Fruit fly (Drosophila melanogaster) whole organism, embryonic: Measurements from ENCODE around the gene CG5521.
A peak's percentile ranks its signal among the peaks of the same experiment; 100 is the strongest.

Source experiments
- B-H2 ChIP-seq: fragments of 200-800 bp; sonication (Bioruptor generic); optimal IDR thresholded peaks from 2 replicates; lab custom pipeline; 2018; ENCODE audit warnings: missing biosample characterization, mild to moderate bottlenecking, missing genetic modification characterization
- CG10543 ChIP-seq: fragments of 200-800 bp; sonication (Bioruptor generic); optimal IDR thresholded peaks from 3 replicates; lab custom pipeline; 2017; ENCODE audit warnings: missing biosample characterization, mild to moderate bottlenecking, missing genetic modification characterization, moderate library complexity
- CG12104 ChIP-seq: fragments of 200-800 bp; sonication (Bioruptor generic); optimal IDR thresholded peaks from 3 replicates; lab custom pipeline; 2016; ENCODE audit warnings: missing biosample characterization, missing genetic modification characterization
- CG12299 ChIP-seq: fragments of 200-800 bp; sonication (Bioruptor generic); optimal IDR thresholded peaks from 2 replicates; lab custom pipeline; 2018; ENCODE audit warnings: missing biosample characterization, mild to moderate bottlenecking, missing genetic modification characterization
- CG13287 ChIP-seq: fragments of 200-800 bp; sonication (Bioruptor generic); IDR thresholded peaks from 2 replicates; pipeline ENCODE4 v1.3.6; 2022; ENCODE audit warnings: missing biosample characterization, missing genetic modification characterization; ENCODE audit not compliant: partially characterized antibody
- CG14441 ChIP-seq: fragments of 200-800 bp; sonication (Bioruptor generic); IDR thresholded peaks from 2 replicates; pipeline ENCODE4 v1.3.6; 2022; ENCODE audit warnings: missing biosample characterization, missing genetic modification characterization
- CG15479 ChIP-seq: fragments of 200-800 bp; sonication (Bioruptor generic); optimal IDR thresholded peaks from 3 replicates; lab custom pipeline; 2019; ENCODE audit warnings: missing biosample characterization, mild to moderate bottlenecking, missing genetic modification characterization, moderate library complexity
- CG1603 ChIP-seq: fragments of 200-800 bp; sonication (Bioruptor generic); optimal IDR thresholded peaks from 2 replicates; lab custom pipeline; 2019; ENCODE audit warnings: missing biosample characterization, mild to moderate bottlenecking, missing genetic modification characterization, moderate library complexity
- CG16813 ChIP-seq: fragments of 200-800 bp; sonication (Bioruptor generic); IDR thresholded peaks from 3 replicates; pipeline ENCODE4 v1.3.6; 2022; ENCODE audit warnings: missing biosample characterization, missing genetic modification characterization; ENCODE audit not compliant: partially characterized antibody
- CG3838 ChIP-seq: fragments of 200-800 bp; sonication (Bioruptor generic); optimal IDR thresholded peaks from 3 replicates; lab custom pipeline; 2016; ENCODE audit warnings: missing biosample characterization, missing genetic modification characterization
- CG3847 ChIP-seq: fragments of 200-800 bp; sonication (Bioruptor generic); IDR thresholded peaks from 2 replicates; pipeline ENCODE4 v1.3.6; 2022; ENCODE audit warnings: missing biosample characterization, missing genetic modification characterization
- CG4282 ChIP-seq: fragments of 200-800 bp; sonication (Bioruptor generic); optimal IDR thresholded peaks from 2 replicates; lab custom pipeline; 2016; ENCODE audit warnings: missing biosample characterization, missing genetic modification characterization
- CG4328 ChIP-seq: fragments of 200-800 bp; sonication (Bioruptor generic); optimal IDR thresholded peaks from 3 replicates; lab custom pipeline; 2017; ENCODE audit warnings: missing biosample characterization, missing genetic modification reagents, missing genetic modification characterization
- CG4360 ChIP-seq: fragments of 200-800 bp; sonication (Bioruptor generic); IDR thresholded peaks from 2 replicates; pipeline ENCODE4 v1.3.6; 2022; ENCODE audit warnings: missing biosample characterization, missing genetic modification characterization
- CG6175 ChIP-seq: fragments of 200-800 bp; sonication (Bioruptor generic); IDR thresholded peaks from 3 replicates; pipeline ENCODE4 v1.3.6; 2022; ENCODE audit warnings: missing biosample characterization, missing genetic modification characterization
- CG8944 ChIP-seq: fragments of 200-800 bp; sonication (Bioruptor generic); optimal IDR thresholded peaks from 3 replicates; lab custom pipeline; 2016; ENCODE audit warnings: missing biosample characterization, missing genetic modification characterization
- CG9609 ChIP-seq: fragments of 200-800 bp; sonication (Bioruptor generic); optimal IDR thresholded peaks from 3 replicates; lab custom pipeline; 2016; ENCODE audit warnings: missing biosample characterization, missing genetic modification characterization
- CTCF ChIP-seq: fragments of 200-800 bp; sonication (Bioruptor generic); optimal IDR thresholded peaks from 2 replicates; lab custom pipeline; 2017; ENCODE audit warnings: missing biosample characterization, mild to moderate bottlenecking, missing genetic modification characterization, moderate library complexity
- Doc2 ChIP-seq: fragments of 200-800 bp; sonication (Bioruptor generic); IDR thresholded peaks from 2 replicates; pipeline ENCODE4 v1.3.6; 2022; ENCODE audit warnings: missing biosample characterization, missing genetic modification characterization
- Drgx ChIP-seq: fragments of 200-800 bp; sonication (Bioruptor generic); IDR thresholded peaks from 2 replicates; pipeline ENCODE4 v1.3.6; 2022; ENCODE audit warnings: missing biosample characterization, missing genetic modification characterization
- HmgD ChIP-seq: fragments of 200-800 bp; sonication (Bioruptor generic); optimal IDR thresholded peaks from 3 replicates; lab custom pipeline; 2016; ENCODE audit warnings: missing biosample characterization, missing genetic modification characterization
- Hr51 ChIP-seq, 2 experiments: fragments of 200-800 bp; sonication (Bioruptor generic); optimal IDR thresholded peaks; 2 replicates in 1 of 2; 3 replicates in 1 of 2; lab custom pipeline; 2016 to 2018; ENCODE audit warnings: missing biosample characterization in 2 of 2, missing genetic modification characterization in 2 of 2, mild to moderate bottlenecking in 1 of 2, moderate library complexity in 1 of 2
- Hr78 ChIP-seq, 2 experiments: fragments of 200-800 bp in 1 of 2; fragments of >200 bp in 1 of 2; sonication (Bioruptor generic) in 1 of 2; optimal IDR thresholded peaks; 2 replicates each; lab custom pipeline; 2017 to 2019; ENCODE audit warnings: missing biosample characterization in 2 of 2, missing genetic modification characterization in 2 of 2, mild to moderate bottlenecking in 1 of 2, moderate library complexity in 1 of 2
- Lhr ChIP-seq: fragments of 200-800 bp; sonication (Bioruptor generic); optimal IDR thresholded peaks from 3 replicates; lab custom pipeline; 2017; ENCODE audit warnings: mild to moderate bottlenecking, missing biosample characterization, missing genetic modification reagents, missing genetic modification characterization
- Pdp1 ChIP-seq, 2 experiments: fragments of 200-800 bp; sonication (Bioruptor generic); optimal IDR thresholded peaks; 3 replicates each; lab custom pipeline; 2016; ENCODE audit warnings: missing biosample characterization in 2 of 2, missing genetic modification characterization in 2 of 2, mild to moderate bottlenecking in 1 of 2, moderate library complexity in 1 of 2
- Rx ChIP-seq: fragments of 200-800 bp; sonication (Bioruptor generic); IDR thresholded peaks from 2 replicates; pipeline ENCODE4 v1.3.6; 2022; ENCODE audit warnings: missing biosample characterization, missing genetic modification characterization
- Sin3A ChIP-seq: fragments of >200 bp; optimal IDR thresholded peaks from 2 replicates; lab custom pipeline; 2018
- Usf ChIP-seq: fragments of 200-800 bp; sonication (Bioruptor generic); optimal IDR thresholded peaks from 2 replicates; lab custom pipeline; 2017; ENCODE audit warnings: missing genotype, missing biosample characterization, missing genetic modification characterization
- Vsx1 ChIP-seq: fragments of 200-800 bp; sonication (Bioruptor generic); optimal IDR thresholded peaks from 2 replicates; lab custom pipeline; 2017; ENCODE audit warnings: missing biosample characterization, mild to moderate bottlenecking, missing genetic modification characterization, missing genetic modification reagents
- amos ChIP-seq: fragments of 200-800 bp; sonication (Bioruptor generic); IDR thresholded peaks from 2 replicates; pipeline ENCODE4 v1.3.6; 2022; ENCODE audit warnings: missing biosample characterization, missing genetic modification characterization; ENCODE audit not compliant: partially characterized antibody
- ap ChIP-seq: fragments of 200-800 bp; sonication (Bioruptor generic); IDR thresholded peaks from 2 replicates; pipeline ENCODE4 v1.3.6; 2022; ENCODE audit warnings: missing biosample characterization, missing genetic modification characterization
- caup ChIP-seq: fragments of 200-800 bp; sonication (Bioruptor generic); optimal IDR thresholded peaks from 3 replicates; lab custom pipeline; 2017; ENCODE audit warnings: missing biosample characterization, mild to moderate bottlenecking, missing genetic modification characterization, moderate library complexity; ENCODE audit not compliant: severe bottlenecking
- ci ChIP-seq: fragments of 200-800 bp; sonication (Bioruptor generic); IDR thresholded peaks from 3 replicates; pipeline ENCODE4 v1.3.6; 2022; ENCODE audit warnings: missing biosample characterization, missing genetic modification characterization
- gro ChIP-seq: fragments of 200-800 bp; sonication (Bioruptor generic); optimal IDR thresholded peaks from 2 replicates; lab custom pipeline; 2016; ENCODE audit warnings: missing biosample characterization, missing genetic modification characterization
- ind ChIP-seq: fragments of 200-800 bp; sonication (Bioruptor generic); optimal IDR thresholded peaks from 3 replicates; lab custom pipeline; 2016; ENCODE audit warnings: missing biosample characterization, missing genetic modification characterization
- lab ChIP-seq: fragments of 200-800 bp; sonication (Bioruptor generic); optimal IDR thresholded peaks from 3 replicates; lab custom pipeline; 2017; ENCODE audit warnings: missing biosample characterization, missing genetic modification characterization, mild to moderate bottlenecking, moderate library complexity, missing genetic modification reagents
- nmo ChIP-seq: fragments of 200-800 bp; sonication (Bioruptor generic); optimal IDR thresholded peaks from 2 replicates; lab custom pipeline; 2018; ENCODE audit warnings: missing biosample characterization, mild to moderate bottlenecking, missing genetic modification characterization, moderate library complexity
- nom ChIP-seq: fragments of 200-800 bp; sonication (Bioruptor generic); optimal IDR thresholded peaks from 2 replicates; lab custom pipeline; 2017; ENCODE audit warnings: missing biosample characterization, missing genetic modification characterization, mild to moderate bottlenecking, moderate library complexity, missing genetic modification reagents
- onecut ChIP-seq: fragments of 200-800 bp; sonication (Bioruptor generic); IDR thresholded peaks from 2 replicates; pipeline ENCODE4 v1.3.6; 2022; ENCODE audit warnings: missing biosample characterization, missing genetic modification characterization
- sima ChIP-seq: fragments of 200-800 bp; sonication (Bioruptor generic); optimal IDR thresholded peaks from 2 replicates; lab custom pipeline; 2016; ENCODE audit warnings: missing biosample characterization, missing genetic modification characterization
- sqz ChIP-seq: fragments of 200-800 bp; sonication (Bioruptor generic); optimal IDR thresholded peaks from 3 replicates; lab custom pipeline; 2018; ENCODE audit warnings: missing biosample characterization, mild to moderate bottlenecking, missing genetic modification characterization
- sug ChIP-seq: fragments of 200-800 bp; optimal IDR thresholded peaks from 2 replicates; lab custom pipeline; 2019; ENCODE audit warnings: missing biosample characterization, mild to moderate bottlenecking, missing genetic modification characterization, moderate library complexity
- tna ChIP-seq: fragments of 200-800 bp; sonication (Bioruptor generic); IDR thresholded peaks from 2 replicates; pipeline ENCODE4 v1.3.6; 2022; ENCODE audit warnings: missing biosample characterization, missing genetic modification characterization; ENCODE audit not compliant: partially characterized antibody
- trh ChIP-seq: fragments of 200-800 bp; sonication (Bioruptor generic); optimal IDR thresholded peaks from 2 replicates; lab custom pipeline; 2016; ENCODE audit warnings: missing biosample characterization, missing genetic modification characterization
- zen2 ChIP-seq: fragments of 200-800 bp; sonication (Bioruptor generic); IDR thresholded peaks from 3 replicates; pipeline ENCODE4 v1.3.6; 2022; ENCODE audit warnings: missing biosample characterization, missing genetic modification characterization; ENCODE audit not compliant: partially characterized antibody

CG5521 gene

DNA sequence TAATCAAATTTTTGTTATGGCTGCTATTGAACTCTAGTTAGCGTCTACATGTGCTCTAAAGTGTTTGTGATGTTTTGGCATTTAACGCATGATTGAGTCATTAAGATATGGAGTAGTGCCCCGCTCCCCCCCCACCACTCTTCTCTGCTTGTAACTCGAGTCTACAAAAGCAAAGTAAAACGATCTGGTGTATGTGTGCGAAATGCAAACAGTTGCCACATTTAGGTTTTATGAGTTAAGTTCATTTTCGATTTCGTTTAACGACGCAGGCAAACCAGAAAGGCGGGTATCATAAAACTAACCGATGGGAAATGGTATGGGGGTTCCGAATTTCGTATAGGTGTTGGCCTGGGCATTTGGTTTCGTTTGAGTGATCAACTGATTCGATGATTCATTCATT is 32.2 kb upstream of the CG5521 start (continued):
- TF ChIP-seq ind (no peak), CG4328 (no peak), Rx (no peak), Hr51 (GFP tag; optimal IDR thresholded peaks at IDR 0.05; lab: Kevin White, UChicago) (no peak), caup (GFP tag; lab: Kevin White, UChicago) (peak; percentile 39), Hr78 (GFP tag; optimal IDR thresholded peaks at IDR 0.05; lab: Kevin White, UChicago) (peak in 1 of 2 experiments; percentile 13), CG12104 (GFP tag; lab: Kevin White, UChicago) (no peak), CG10543 (GFP tag; lab: Kevin White, UChicago) (peak; percentile 34), CG3847 (GFP tag; lab: Robert Waterston, UW) (no peak), sug (tag; lab: Kevin White, UChicago) (peak; percentile 64), nmo (GFP tag; lab: Kevin White, UChicago) (no peak), CG12299 (tag; lab: Kevin White, UChicago) (no peak), Lhr (GFP tag; lab: Kevin White, UChicago) (no peak), Doc2 (GFP tag; lab: Robert Waterston, UW) (no peak), gro (GFP tag; lab: Kevin White, UChicago) (peak; percentile 3), lab (GFP tag; lab: Kevin White, UChicago) (peak; percentile 27), amos (GFP tag; lab: Robert Waterston, UW) (peak; percentile 29; the same call in 1 of the 2 replicates), CG16813 (GFP tag; lab: Robert Waterston, UW) (no peak), CG4360 (GFP tag; lab: Robert Waterston, UW) (no peak), CG8944 (no peak), Usf (GFP tag; lab: Kevin White, UChicago) (no peak), Sin3A (lab: Kevin White, UChicago) (no peak), sqz (GFP tag; lab: Kevin White, UChicago) (no peak), CG6175 (0 out of 3 replicates have a peak, but pooled peaks have one; percentile 41), sima (GFP tag; lab: Kevin White, UChicago) (no peak), Vsx1 (GFP tag; lab: Kevin White, UChicago) (no peak), trh (GFP tag; lab: Kevin White, UChicago) (no peak), CG3838 (GFP tag; lab: Kevin White, UChicago) (no peak), CG15479 (GFP tag; lab: Kevin White, UChicago) (no peak), CG14441 (GFP tag; lab: Robert Waterston, UW) (no peak), B-H2 (GFP tag; lab: Kevin White, UChicago) (peak; percentile 3), CG13287 (GFP tag; lab: Robert Waterston, UW) (no peak), CG1603 (tag; lab: Kevin White, UChicago) (no peak), tna (GFP tag; lab: Robert Waterston, UW) (no peak), ap (no peak), ci (GFP tag; lab: Robert Waterston, UW) (no peak), HmgD (GFP tag; lab: Kevin White, UChicago) (no peak), Drgx (GFP tag; lab: Robert Waterston, UW) (no peak), CG9609 (GFP tag; lab: Kevin White, UChicago) (no peak), nom (GFP tag; lab: Kevin White, UChicago) (no peak), zen2 (GFP tag; lab: Robert Waterston, UW) (no peak), Pdp1 (GFP tag; optimal IDR thresholded peaks at IDR 0.05; lab: Kevin White, UChicago) (peak in 1 of 2 experiments; percentile 19), onecut (no peak), CTCF (no peak), CG4282 (GFP tag; lab: Kevin White, UChicago) (no peak)
